Worm (Caenorhabditis elegans) whole organism, young adult: Measurements from ENCODE around the gene W03C9.6.

Experiments
- F10E7.11 ChIP-seq: sonication (generic microtip); optimal IDR thresholded peaks from 2 replicates; lab custom pipeline; 2017; ENCODE audit warnings: mild to moderate bottlenecking, missing genetic modification characterization, moderate library complexity, missing compliant biosample characterization
- F22D6.2 ChIP-seq: sonication (generic microtip); optimal IDR thresholded peaks from 2 replicates; lab custom pipeline; 2016; ENCODE audit warnings: mild to moderate bottlenecking, missing genetic modification characterization, missing compliant biosample characterization
- F23B12.7 ChIP-seq: sonication (generic microtip); optimal IDR thresholded peaks from 2 replicates; lab custom pipeline; 2017; ENCODE audit warnings: missing genetic modification characterization, mild to moderate bottlenecking, missing compliant biosample characterization, antibody characterized with exemption, moderate library complexity; ENCODE audit not compliant: insufficient read depth
- F33H1.4 ChIP-seq: fragments of 200-800 bp; sonication (Bioruptor generic); IDR thresholded peaks from 2 replicates; pipeline ENCODE4 v1.3.6; 2022; ENCODE audit warnings: missing genetic modification reagents, missing genetic modification characterization, missing compliant biosample characterization
- F39B2.1 ChIP-seq: fragments of 200-800 bp; sonication (Bioruptor generic); IDR thresholded peaks from 2 replicates; pipeline ENCODE4 v1.3.6; 2022; ENCODE audit warnings: missing genetic modification reagents, missing genetic modification characterization, missing compliant biosample characterization
- F49E8.2 ChIP-seq: sonication (generic microtip); optimal IDR thresholded peaks from 3 replicates; lab custom pipeline; 2017; ENCODE audit warnings: missing genetic modification characterization, mild to moderate bottlenecking, missing compliant biosample characterization, antibody characterized with exemption, moderate library complexity; ENCODE audit not compliant: insufficient read depth
- F55B11.4 ChIP-seq: sonication (generic microtip); optimal IDR thresholded peaks from 2 replicates; lab custom pipeline; 2016; ENCODE audit warnings: missing compliant biosample characterization, missing genetic modification characterization, borderline replicate concordance; ENCODE audit not compliant: insufficient read depth
- F57C9.4 ChIP-seq: sonication (generic microtip); optimal IDR thresholded peaks from 2 replicates; lab custom pipeline; 2017; ENCODE audit warnings: mild to moderate bottlenecking, missing genetic modification characterization, missing compliant biosample characterization
- K11D2.4 ChIP-seq: fragments of 200-800 bp; sonication (Bioruptor generic); IDR thresholded peaks from 2 replicates; pipeline ENCODE4 v1.3.6; 2022; ENCODE audit warnings: missing genetic modification reagents, missing genetic modification characterization, missing compliant biosample characterization
- Y53F4B.3 ChIP-seq: fragments of 200-800 bp; sonication (Bioruptor generic); IDR thresholded peaks from 2 replicates; pipeline ENCODE4 v1.3.6; 2022; ENCODE audit warnings: missing genetic modification reagents, missing genetic modification characterization, missing compliant biosample characterization
- Y95B8A.8 ChIP-seq: fragments of 200-800 bp; sonication (Bioruptor generic); IDR thresholded peaks from 2 replicates; pipeline ENCODE4 v1.3.6; 2022; ENCODE audit warnings: missing genetic modification reagents, missing genetic modification characterization, missing compliant biosample characterization
- akir-1 ChIP-seq: fragments of 200-800 bp; sonication (Bioruptor generic); optimal IDR thresholded peaks from 2 replicates; lab custom pipeline; 2018; ENCODE audit warnings: mild to moderate bottlenecking, missing genetic modification characterization, moderate library complexity, missing compliant biosample characterization
- athp-1 ChIP-seq: sonication (generic microtip); optimal IDR thresholded peaks from 2 replicates; lab custom pipeline; 2017; ENCODE audit warnings: mild to moderate bottlenecking, missing genetic modification characterization, missing compliant biosample characterization
- attf-6 ChIP-seq: fragments of 200-800 bp; sonication (Bioruptor generic); IDR thresholded peaks from 2 replicates; pipeline ENCODE4 v1.3.6; 2022; ENCODE audit warnings: missing genetic modification reagents, missing genetic modification characterization, missing compliant biosample characterization
- ccch-3 ChIP-seq: fragments of 200-800 bp; sonication (Bioruptor generic); optimal IDR thresholded peaks from 2 replicates; lab custom pipeline; 2018; ENCODE audit warnings: mild to moderate bottlenecking, missing genetic modification characterization, missing compliant biosample characterization
- cebp-1 ChIP-seq, 2 experiments: fragments of 200-800 bp in 1 of 2; sonication (Bioruptor generic) in 1 of 2; sonication (generic microtip) in 1 of 2; IDR thresholded peaks in 1 of 2; optimal IDR thresholded peaks in 1 of 2; 2 replicates each; pipeline versions ENCODE4 v1.3.6 to Lab custom; 2017 to 2022; ENCODE audit warnings: missing compliant biosample characterization in 2 of 2, missing genetic modification characterization in 2 of 2, mild to moderate bottlenecking in 1 of 2, missing genetic modification reagents in 1 of 2, moderate library complexity in 1 of 2
- ceh-58 ChIP-seq: fragments of 200-800 bp; sonication (Bioruptor generic); IDR thresholded peaks from 2 replicates; pipeline ENCODE4 v1.3.6; 2022; ENCODE audit warnings: missing genetic modification characterization, missing compliant biosample characterization
- ceh-79 ChIP-seq: sonication (generic microtip); optimal IDR thresholded peaks from 2 replicates; lab custom pipeline; 2017; ENCODE audit warnings: mild to moderate bottlenecking, missing genetic modification characterization, missing compliant biosample characterization
- chd-7 ChIP-seq: sonication (generic microtip); optimal IDR thresholded peaks from 2 replicates; lab custom pipeline; 2016; ENCODE audit warnings: mild to moderate bottlenecking, missing genetic modification characterization, moderate library complexity, missing compliant biosample characterization
- dox-1 ChIP-seq: fragments of 200-800 bp; sonication (Bioruptor generic); IDR thresholded peaks from 2 replicates; pipeline ENCODE4 v1.3.6; 2022; ENCODE audit warnings: missing genetic modification reagents, missing genetic modification characterization, missing compliant biosample characterization
- dpff-1 ChIP-seq: sonication (generic microtip); optimal IDR thresholded peaks from 2 replicates; lab custom pipeline; 2017; ENCODE audit warnings: mild to moderate bottlenecking, missing genetic modification characterization, missing compliant biosample characterization
- dpl-1 ChIP-seq: fragments of 150-350 bp; optimal IDR thresholded peaks from 2 replicates; lab custom pipeline; 2014; ENCODE audit warnings: missing biosample characterization, missing genetic modification reagents, missing genetic modification characterization
- efl-1 ChIP-seq: fragments of 150-350 bp; optimal IDR thresholded peaks from 2 replicates; lab custom pipeline; 2014; ENCODE audit warnings: missing biosample characterization, missing genetic modification reagents, missing genetic modification characterization
- egl-18 ChIP-seq: fragments of 200-800 bp; sonication (Bioruptor generic); IDR thresholded peaks from 2 replicates; pipeline ENCODE4 v1.3.6; 2022; ENCODE audit warnings: missing genetic modification reagents, missing genetic modification characterization, missing compliant biosample characterization
- egl-44 ChIP-seq: fragments of 200-800 bp; sonication (Bioruptor generic); IDR thresholded peaks from 2 replicates; pipeline ENCODE4 v1.3.6; 2022; ENCODE audit warnings: missing genetic modification reagents, missing genetic modification characterization, missing compliant biosample characterization
- ekl-4 ChIP-seq: fragments of 200-800 bp; sonication (Bioruptor generic); IDR thresholded peaks from 2 replicates; pipeline ENCODE4 v1.3.6; 2022; ENCODE audit warnings: missing genetic modification reagents, missing genetic modification characterization, missing compliant biosample characterization
- hmg-1.2 ChIP-seq: fragments of 200-800 bp; sonication (Bioruptor generic); IDR thresholded peaks from 2 replicates; pipeline ENCODE4 v1.3.6; 2022; ENCODE audit warnings: missing genetic modification reagents, missing genetic modification characterization, missing compliant biosample characterization
- hmg-20 ChIP-seq: fragments of 200-800 bp; sonication (Bioruptor generic); IDR thresholded peaks from 2 replicates; pipeline ENCODE4 v1.3.6; 2022; ENCODE audit warnings: missing genetic modification reagents, missing genetic modification characterization, missing compliant biosample characterization
- hrde-1 ChIP-seq: sonication (generic microtip); optimal IDR thresholded peaks from 2 replicates; lab custom pipeline; 2016; ENCODE audit warnings: missing genetic modification characterization, mild to moderate bottlenecking, missing compliant biosample characterization, moderate library complexity, missing genotype, missing genetic modification reagents, borderline replicate concordance
- lag-1 ChIP-seq: fragments of 200-800 bp; sonication (Bioruptor generic); IDR thresholded peaks from 2 replicates; pipeline ENCODE4 v1.3.6; 2022; ENCODE audit warnings: missing genetic modification reagents, missing genetic modification characterization, missing compliant biosample characterization
- let-526 ChIP-seq: fragments of 200-800 bp; sonication (Bioruptor generic); IDR thresholded peaks from 2 replicates; pipeline ENCODE4 v1.3.6; 2022; ENCODE audit warnings: missing genetic modification reagents, missing genetic modification characterization, missing compliant biosample characterization
- lir-1 ChIP-seq: fragments of 200-800 bp; sonication (Bioruptor generic); conservative IDR thresholded peaks from 2 replicates; pipeline ENCODE4 v1.3.6; 2022; ENCODE audit warnings: missing genetic modification reagents, missing genetic modification characterization, missing compliant biosample characterization
- lsl-1 ChIP-seq: fragments of 200-800 bp; sonication (Bioruptor generic); optimal IDR thresholded peaks from 2 replicates; lab custom pipeline; 2018; ENCODE audit warnings: mild to moderate bottlenecking, missing genetic modification characterization, moderate library complexity, missing compliant biosample characterization
- madf-10 ChIP-seq: sonication (generic microtip); optimal IDR thresholded peaks from 2 replicates; lab custom pipeline; 2016; ENCODE audit warnings: mild to moderate bottlenecking, missing genetic modification characterization, missing compliant biosample characterization
- madf-6 ChIP-seq: fragments of 200-800 bp; sonication (Bioruptor generic); IDR thresholded peaks from 2 replicates; pipeline ENCODE4 v1.3.6; 2022; ENCODE audit warnings: missing genetic modification reagents, missing genetic modification characterization, missing compliant biosample characterization
- mcd-1 ChIP-seq: fragments of 200-800 bp; sonication (Bioruptor generic); IDR thresholded peaks from 2 replicates; pipeline ENCODE4 v1.3.6; 2022; ENCODE audit warnings: missing genetic modification reagents, missing genetic modification characterization, missing compliant biosample characterization
- mes-4 ChIP-seq: sonication (generic microtip); optimal IDR thresholded peaks from 2 replicates; lab custom pipeline; 2016; ENCODE audit warnings: missing genotype, missing genetic modification characterization, missing compliant biosample characterization
- nhr-179 ChIP-seq: sonication (generic microtip); optimal IDR thresholded peaks from 2 replicates; lab custom pipeline; 2016; ENCODE audit warnings: mild to moderate bottlenecking, missing genetic modification characterization, missing compliant biosample characterization
- nhr-27 ChIP-seq: fragments of 200-800 bp; sonication (Bioruptor generic); optimal IDR thresholded peaks from 2 replicates; lab custom pipeline; 2018; ENCODE audit warnings: mild to moderate bottlenecking, missing genetic modification characterization, moderate library complexity, missing compliant biosample characterization
- rec-8 ChIP-seq, 2 experiments: sonication (generic microtip); optimal IDR thresholded peaks; 2 replicates each; lab custom pipeline; 2016; ENCODE audit warnings: mild to moderate bottlenecking in 2 of 2, missing genetic modification characterization in 2 of 2, missing genetic modification reagents in 2 of 2, missing genotype in 2 of 2, missing biosample characterization in 1 of 2, missing compliant biosample characterization in 1 of 2, moderate library complexity in 1 of 2
- repo-1 ChIP-seq: sonication (generic microtip); optimal IDR thresholded peaks from 2 replicates; lab custom pipeline; 2017; ENCODE audit warnings: mild to moderate bottlenecking, missing genetic modification characterization, missing compliant biosample characterization
- rpc-1 ChIP-seq, 2 experiments: fragments of 150-350 bp in 1 of 2; sonication (generic microtip) in 1 of 2; optimal IDR thresholded peaks; 2 replicates each; lab custom pipeline; 2014 to 2018; ENCODE audit warnings: missing biosample characterization in 1 of 2, missing genetic modification characterization in 1 of 2, missing genetic modification reagents in 1 of 2, missing genotype in 1 of 2
- snpc-3.4 ChIP-seq: sonication (generic microtip); optimal IDR thresholded peaks from 2 replicates; lab custom pipeline; 2017; ENCODE audit warnings: missing genetic modification characterization, mild to moderate bottlenecking, missing compliant biosample characterization, antibody characterized with exemption, moderate library complexity, missing genotype, missing genetic modification reagents
- unc-130 ChIP-seq: sonication (generic microtip); optimal IDR thresholded peaks from 2 replicates; lab custom pipeline; 2016; ENCODE audit warnings: missing genetic modification reagents, missing genetic modification characterization, missing compliant biosample characterization
- zfh-2 ChIP-seq: fragments of 200-800 bp; sonication (Bioruptor generic); conservative IDR thresholded peaks from 2 replicates; pipeline ENCODE4 v1.3.6; 2022; ENCODE audit warnings: missing genetic modification reagents, missing genetic modification characterization, missing compliant biosample characterization
- ztf-18 ChIP-seq: sonication (generic microtip); optimal IDR thresholded peaks from 2 replicates; lab custom pipeline; 2016; ENCODE audit warnings: missing genotype, mild to moderate bottlenecking, missing genetic modification characterization, missing compliant biosample characterization
- ztf-22 ChIP-seq: fragments of 200-800 bp; sonication (Bioruptor generic); optimal IDR thresholded peaks from 2 replicates; lab custom pipeline; 2018; ENCODE audit warnings: mild to moderate bottlenecking, missing genetic modification characterization, moderate library complexity, missing compliant biosample characterization

W03C9.6 gene

ce11 chrII:12006575-12007098 is 52.3 kb downstream of the W03C9.6 start, which contains the start of gene mcm-2 (continued):
- TF ChIP-seq ekl-4 (GFP tag; lab: Robert Waterston, UW), result no peak; the same call in 1 of the 2 replicates
- TF ChIP-seq Y95B8A.8, result peak; percentile 96
- TF ChIP-seq hmg-1.2 (GFP tag; lab: Robert Waterston, UW), result peak; percentile 73
- peak; percentile 99 for TF ChIP-seq madf-6 (GFP tag; lab: Robert Waterston, UW)
- TF ChIP-seq mcd-1 (GFP tag; lab: Robert Waterston, UW), result peak; percentile 98
- no peak for TF ChIP-seq rpc-1 (optimal IDR thresholded peaks at IDR 0.05; lab: Kevin White, UChicago)
- peak; percentile 9 for TF ChIP-seq rpc-1 (tag; optimal IDR thresholded peaks at IDR 0.05; lab: Kevin White, UChicago)
- peak; percentile 90 for TF ChIP-seq F33H1.4 (GFP tag; lab: Robert Waterston, UW)
- peak; percentile 86 for TF ChIP-seq athp-1
- no peak for TF ChIP-seq let-526
- TF ChIP-seq efl-1 (GFP tag; lab: Kevin White, UChicago), result peak; percentile 99
- TF ChIP-seq egl-18 (GFP tag; lab: Robert Waterston, UW), result no peak
- no peak for TF ChIP-seq lag-1
- TF ChIP-seq dpff-1 (tag; lab: Kevin White, UChicago), result no peak
- TF ChIP-seq F55B11.4 (tag; lab: Kevin White, UChicago), result no peak
- no peak for TF ChIP-seq akir-1 (GFP tag; lab: Kevin White, UChicago)
- peak; percentile 84 for TF ChIP-seq attf-6 (GFP tag; lab: Robert Waterston, UW)
- TF ChIP-seq chd-7 (tag; lab: Kevin White, UChicago), result no peak
- peak; percentile 10 for TF ChIP-seq ztf-18
- no peak for TF ChIP-seq madf-10 (tag; lab: Kevin White, UChicago)
- no peak for TF ChIP-seq ztf-22
- no peak for TF ChIP-seq F22D6.2
- no peak for TF ChIP-seq hmg-20 (GFP tag; lab: Robert Waterston, UW)
- peak; percentile 95 for TF ChIP-seq snpc-3.4 (tag; lab: Kevin White, UChicago)
- no peak for TF ChIP-seq rec-8 (tag; optimal IDR thresholded peaks at IDR 0.05; lab: Kevin White, UChicago)
- no peak for TF ChIP-seq ceh-79 (tag; lab: Kevin White, UChicago)
- peak; percentile 87 for TF ChIP-seq lir-1 (GFP tag; lab: Robert Waterston, UW)
- TF ChIP-seq zfh-2 (GFP tag; lab: Robert Waterston, UW), result no peak
- no peak for TF ChIP-seq F10E7.11 (tag; lab: Kevin White, UChicago)
- no peak for TF ChIP-seq dox-1 (GFP tag; lab: Robert Waterston, UW)
- no peak for TF ChIP-seq nhr-27 (tag; lab: Kevin White, UChicago)
- peak; percentile 90 for TF ChIP-seq lsl-1 (GFP tag; lab: Kevin White, UChicago)
- TF ChIP-seq F23B12.7, result peak; percentile 69
- TF ChIP-seq egl-44 (GFP tag; lab: Robert Waterston, UW), result no peak
- TF ChIP-seq nhr-179 (tag; lab: Kevin White, UChicago), result no peak
- TF ChIP-seq F57C9.4 (tag; lab: Kevin White, UChicago), result no peak
- no peak for TF ChIP-seq F39B2.1 (GFP tag; lab: Robert Waterston, UW)
- TF ChIP-seq unc-130, result peak; percentile 91
- TF ChIP-seq F49E8.2 (tag; lab: Kevin White, UChicago), result peak; percentile 95
- peak; percentile 98 for TF ChIP-seq dpl-1
- TF ChIP-seq cebp-1 (GFP tag; IDR thresholded peaks at IDR 0.05; lab: Robert Waterston, UW), result no peak
- TF ChIP-seq cebp-1 (tag; optimal IDR thresholded peaks at IDR 0.05; lab: Kevin White, UChicago), result no peak
- no peak for TF ChIP-seq ccch-3 (GFP tag; lab: Kevin White, UChicago)
- no peak for TF ChIP-seq Y53F4B.3 (GFP tag; lab: Robert Waterston, UW)
- TF ChIP-seq K11D2.4 (GFP tag; lab: Robert Waterston, UW), result no peak
- no peak for TF ChIP-seq ceh-58 (GFP tag; lab: Robert Waterston, UW)
- no peak for TF ChIP-seq repo-1 (tag; lab: Kevin White, UChicago)
- TF ChIP-seq mes-4 (tag; lab: Kevin White, UChicago), result no peak
- TF ChIP-seq hrde-1, result peak; percentile 46
